Worm (Caenorhabditis elegans): ENCODE results near the gene hip-1.

Gene hip-1

ce11 chrIII:13564929-13565328, 57.4 kb downstream of the hip-1 start, which contains the start of gene aldo-1:
Gene aldo-1, minus strand, starts transcription at chrIII:13564937.
- TF ChIP-seq fkh-10 (GFP tag; optimal IDR thresholded peaks at IDR 0.05) = peak; percentile 53
- no peak for TF ChIP-seq lin-39 (tag; optimal IDR thresholded peaks at IDR 0.05)
- TF ChIP-seq blmp-1 (tag; optimal IDR thresholded peaks at IDR 0.05) = no peak
- peak; percentile 6 to 38 (median 24) for TF ChIP-seq ceh-82 (tag; optimal IDR thresholded peaks at IDR 0.05)
- TF ChIP-seq snu-23 (GFP tag; optimal IDR thresholded peaks at IDR 0.05) = peak; percentile 60
- peak; percentile 27 for TF ChIP-seq dsc-1 (tag; optimal IDR thresholded peaks at IDR 0.05)
- no peak for TF ChIP-seq ceh-8 (GFP tag; optimal IDR thresholded peaks at IDR 0.05)
- TF ChIP-seq fkh-8 (tag; optimal IDR thresholded peaks at IDR 0.05) = peak; percentile 24
- TF ChIP-seq aha-1 (tag; optimal IDR thresholded peaks at IDR 0.05) = no peak
- peak; percentile 13 to 14 for TF ChIP-seq efl-1 (optimal IDR thresholded peaks at IDR 0.05)
- peak; percentile 3 to 68 for TF ChIP-seq efl-1 (GFP tag; optimal IDR thresholded peaks at IDR 0.05 in 1 of 2)
- peak; percentile 53 for TF ChIP-seq pag-3 (tag; optimal IDR thresholded peaks at IDR 0.05; ENCODE audit: borderline replicate concordance, insufficient read depth)
- peak; percentile 25 for TF ChIP-seq rnt-1 (tag; optimal IDR thresholded peaks at IDR 0.05)
- TF ChIP-seq nhr-19 (GFP tag; conservative IDR thresholded peaks at IDR 0.05) = peak; percentile 36; the same call in 1 of the 2 replicates
- no peak for TF ChIP-seq sptf-1 (tag; optimal IDR thresholded peaks at IDR 0.05)
- no peak for TF ChIP-seq pax-3 (tag; optimal IDR thresholded peaks at IDR 0.05)
- TF ChIP-seq irx-1 (tag; optimal IDR thresholded peaks at IDR 0.05) = no peak
- peak in 1 of 2 experiments; percentile 20 for TF ChIP-seq lsy-2 (tag; optimal IDR thresholded peaks at IDR 0.05)
- TF ChIP-seq nhr-47 (tag; optimal IDR thresholded peaks at IDR 0.05) = peak; percentile 30
- peak; percentile 9 for TF ChIP-seq ces-1 (GFP tag; optimal IDR thresholded peaks at IDR 0.05)
- no peak for TF ChIP-seq nhr-76 (tag; optimal IDR thresholded peaks at IDR 0.05)
- TF ChIP-seq nhr-71 (tag; optimal IDR thresholded peaks at IDR 0.05) = peak; percentile 65
- TF ChIP-seq nhr-12 (tag; optimal IDR thresholded peaks at IDR 0.05) = no peak
- no peak for TF ChIP-seq jun-1 (tag; optimal IDR thresholded peaks at IDR 0.05)
- TF ChIP-seq isw-1 (GFP tag; IDR thresholded peaks at IDR 0.05) = 0 out of 2 replicates have a peak, but pooled peaks have one; percentile 7
- TF ChIP-seq lin-14 (GFP tag; optimal IDR thresholded peaks at IDR 0.05) = peak; percentile 77
- TF ChIP-seq nhr-84 (tag; optimal IDR thresholded peaks at IDR 0.05) = no peak
- TF ChIP-seq lin-35 (GFP tag; optimal IDR thresholded peaks at IDR 0.05) = peak in 1 of 2 experiments; percentile 3
- peak; percentile 31 for TF ChIP-seq swsn-7 (tag; optimal IDR thresholded peaks at IDR 0.05)
- TF ChIP-seq mep-1 (tag; optimal IDR thresholded peaks at IDR 0.05) = peak; percentile 30

All from whole organism, L1 larva.